Worm (Caenorhabditis elegans): ENCODE measurements around the gene eri-3.

DNA sequence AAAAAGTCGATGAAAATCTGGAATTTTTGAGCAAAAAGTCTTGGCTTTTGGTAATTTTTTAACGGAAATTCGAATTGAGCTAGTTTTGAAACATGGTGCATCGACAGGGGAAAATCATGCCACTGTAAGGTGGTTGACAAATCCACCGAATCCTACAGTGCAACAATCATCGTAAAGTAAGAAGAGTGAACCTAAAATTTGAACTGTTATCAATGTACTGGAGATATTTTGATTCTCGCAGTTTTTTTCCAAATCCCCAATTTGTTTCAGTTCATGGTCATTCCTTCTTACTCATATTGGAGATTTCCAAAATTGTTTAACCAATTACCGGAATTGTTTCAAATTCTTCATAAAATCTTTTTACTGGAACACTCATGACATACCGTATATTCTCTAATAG lies 29.4 kb downstream of the eri-3 start:
- TF ChIP-seq W03F9.2 (tag; optimal IDR thresholded peaks at IDR 0.05) (no peak), dao-5 (tag; optimal IDR thresholded peaks at IDR 0.05) (no peak), him-1 (tag; optimal IDR thresholded peaks at IDR 0.05) (no peak)
